Worm (Caenorhabditis elegans): ENCODE data around the gene str-181.

Gene str-181

ce11 chrV:12711999-12712398 is 6.5 kb downstream of the str-181 start, which contains the start of gene R11D1.3:
TSS of gene R11D1.3 (minus strand) at chrV:12712099.
- TF ChIP-seq nhr-237 (tag; optimal IDR thresholded peaks at IDR 0.05): no peak
- no peak for TF ChIP-seq ceh-28 (tag; optimal IDR thresholded peaks at IDR 0.05)
- TF ChIP-seq elt-2 (tag; optimal IDR thresholded peaks at IDR 0.05): no peak
- no peak for TF ChIP-seq nhr-28 (tag; optimal IDR thresholded peaks at IDR 0.05)
- no peak for TF ChIP-seq aly-2 (tag; optimal IDR thresholded peaks at IDR 0.05)
- no peak for TF ChIP-seq nhr-12 (tag; optimal IDR thresholded peaks at IDR 0.05)
- no peak for TF ChIP-seq mdl-1 (tag; optimal IDR thresholded peaks at IDR 0.05)
- no peak for TF ChIP-seq nfya-1 (tag; optimal IDR thresholded peaks at IDR 0.05; ENCODE audit: insufficient read depth)
- no peak for TF ChIP-seq zag-1 (tag; optimal IDR thresholded peaks at IDR 0.05)
- TF ChIP-seq pqm-1 (tag; optimal IDR thresholded peaks at IDR 0.05): no peak
- TF ChIP-seq ama-1 (optimal IDR thresholded peaks at IDR 0.05): no peak

- TF ChIP-seq ceh-16 (tag; optimal IDR thresholded peaks at IDR 0.05) (no peak), ama-1 (optimal IDR thresholded peaks at IDR 0.05) (no peak), nhr-23 (tag; optimal IDR thresholded peaks at IDR 0.05) (no peak), ztf-4 (tag; optimal IDR thresholded peaks at IDR 0.05) (no peak)
Measured at ce11 chrV:12708305-12708704, 10.2 kb downstream of the str-181 start, which contains the start of gene R11D1.2. TSS of gene R11D1.2 (plus strand) at chrV:12708605.

- TF ChIP-seq ceh-82 (tag; optimal IDR thresholded peaks at IDR 0.05) (no peak), egl-27 (tag; optimal IDR thresholded peaks at IDR 0.05) (no peak), snpc-4 (tag; optimal IDR thresholded peaks at IDR 0.05) (no peak), fkh-10 (GFP tag; optimal IDR thresholded peaks at IDR 0.05) (no peak), eor-1 (tag; optimal IDR thresholded peaks at IDR 0.05) (no peak), elt-1 (tag; optimal IDR thresholded peaks at IDR 0.05) (no peak), nhr-237 (tag; optimal IDR thresholded peaks at IDR 0.05) (no peak), daf-12 (tag; optimal IDR thresholded peaks at IDR 0.05) (no peak), ceh-16 (tag; optimal IDR thresholded peaks at IDR 0.05) (no peak), elt-2 (tag; optimal IDR thresholded peaks at IDR 0.05) (no peak), tbx-2 (tag; optimal IDR thresholded peaks at IDR 0.05) (no peak), nfya-1 (tag; optimal IDR thresholded peaks at IDR 0.05; ENCODE audit: insufficient read depth) (no peak), nhr-12 (tag; optimal IDR thresholded peaks at IDR 0.05) (no peak), nhr-11 (tag; optimal IDR thresholded peaks at IDR 0.05) (no peak), aly-2 (tag; optimal IDR thresholded peaks at IDR 0.05) (no peak), mdl-1 (tag; optimal IDR thresholded peaks at IDR 0.05) (no peak), nhr-43 (tag; optimal IDR thresholded peaks at IDR 0.05; ENCODE audit: poor library complexity, severe bottlenecking) (no peak), fkh-2 (tag; optimal IDR thresholded peaks at IDR 0.05) (no peak), nhr-25 (tag; optimal IDR thresholded peaks at IDR 0.05) (no peak), pha-4 (tag; optimal IDR thresholded peaks at IDR 0.05) (no peak)
Measured at ce11 chrV:12706511-12706910, 12.0 kb downstream of the str-181 start.

- no peak for TF ChIP-seq nhr-76 (tag; optimal IDR thresholded peaks at IDR 0.05)
- TF ChIP-seq ztf-4 (tag; optimal IDR thresholded peaks at IDR 0.05): no peak
- TF ChIP-seq nhr-23 (tag; optimal IDR thresholded peaks at IDR 0.05): no peak
- TF ChIP-seq nhr-25 (tag; optimal IDR thresholded peaks at IDR 0.05): no peak
- TF ChIP-seq skn-1 (tag; optimal IDR thresholded peaks at IDR 0.05): no peak
Measured at ce11 chrV:12704077-12704476, 14.4 kb downstream of the str-181 start, which contains the start of gene R11D1.1. TSS of gene R11D1.1 (plus strand) at chrV:12704377.

- no peak for TF ChIP-seq ztf-4 (tag; optimal IDR thresholded peaks at IDR 0.05)
- no peak for TF ChIP-seq elt-3 (tag; optimal IDR thresholded peaks at IDR 0.05)
- TF ChIP-seq nhr-25 (tag; optimal IDR thresholded peaks at IDR 0.05): no peak
- TF ChIP-seq lin-15B (tag; optimal IDR thresholded peaks at IDR 0.05): no peak
- TF ChIP-seq elt-2 (tag; optimal IDR thresholded peaks at IDR 0.05): no peak
- TF ChIP-seq nhr-67 (tag; optimal IDR thresholded peaks at IDR 0.05): no peak
- no peak for TF ChIP-seq ztf-11 (tag; optimal IDR thresholded peaks at IDR 0.05)
- no peak for TF ChIP-seq nhr-237 (tag; optimal IDR thresholded peaks at IDR 0.05)
Measured at ce11 chrV:12701613-12702012, 16.9 kb downstream of the str-181 start.

ce11 chrV:12697364-12697901 is 21.1 kb downstream of the str-181 start, which contains the start of gene istr-1:
TSS of gene istr-1 (plus strand) at chrV:12697858.
- TF ChIP-seq lin-15B (tag; optimal IDR thresholded peaks at IDR 0.05): peak; percentile 51
- peak; percentile 34 for TF ChIP-seq nfya-1 (tag; optimal IDR thresholded peaks at IDR 0.05; ENCODE audit: insufficient read depth)
- TF ChIP-seq pqm-1 (tag; optimal IDR thresholded peaks at IDR 0.05): no peak
- TF ChIP-seq nhr-25 (tag; optimal IDR thresholded peaks at IDR 0.05): no peak
- TF ChIP-seq snpc-4 (tag; optimal IDR thresholded peaks at IDR 0.05): peak; percentile 17
- no peak for TF ChIP-seq ztf-11 (tag; optimal IDR thresholded peaks at IDR 0.05)
- TF ChIP-seq ama-1 (optimal IDR thresholded peaks at IDR 0.05): no peak
- TF ChIP-seq pha-4 (tag; optimal IDR thresholded peaks at IDR 0.05): peak; percentile 36
- peak; percentile 16 for TF ChIP-seq jun-1 (tag; optimal IDR thresholded peaks at IDR 0.05)
- TF ChIP-seq hmg-11 (tag; optimal IDR thresholded peaks at IDR 0.05): peak; percentile 22

Data from whole organism, L3 larva.